Fruit fly (Drosophila melanogaster) whole organism, embryonic: ENCODE measurements around the gene Vps53.

Experiments
- Atf6 ChIP-seq: fragments of 200-800 bp; sonication (Bioruptor generic); IDR thresholded peaks from 2 replicates; pipeline ENCODE4 v1.3.6; 2022; ENCODE audit warnings: missing biosample characterization, missing genetic modification characterization
- C15 ChIP-seq: fragments of 200-800 bp; sonication (Bioruptor generic); IDR thresholded peaks from 3 replicates; pipeline ENCODE4 v1.3.6; 2022; ENCODE audit warnings: missing biosample characterization, missing genetic modification characterization
- CG10147 ChIP-seq: fragments of 200-800 bp; sonication (Bioruptor generic); optimal IDR thresholded peaks from 2 replicates; lab custom pipeline; 2019; ENCODE audit warnings: missing biosample characterization, mild to moderate bottlenecking, missing genetic modification characterization, moderate library complexity
- CG10209 ChIP-seq: fragments of 200-800 bp; sonication (Bioruptor generic); optimal IDR thresholded peaks from 3 replicates; lab custom pipeline; 2017; ENCODE audit warnings: missing biosample characterization, mild to moderate bottlenecking, missing genetic modification characterization, missing genetic modification reagents
- CG12942 ChIP-seq: fragments of 200-800 bp; sonication (Bioruptor generic); optimal IDR thresholded peaks from 3 replicates; lab custom pipeline; 2016; ENCODE audit warnings: missing biosample characterization, missing genetic modification characterization
- CG13775 ChIP-seq: fragments of 200-800 bp; sonication (Bioruptor generic); optimal IDR thresholded peaks from 3 replicates; lab custom pipeline; 2017; ENCODE audit warnings: missing biosample characterization, mild to moderate bottlenecking, missing genetic modification characterization
- CG15073 ChIP-seq: fragments of 200-800 bp; sonication (Bioruptor generic); optimal IDR thresholded peaks from 2 replicates; lab custom pipeline; 2016; ENCODE audit warnings: missing biosample characterization, missing genetic modification characterization
- CG17359 ChIP-seq: fragments of 200-800 bp; sonication (Bioruptor generic); optimal IDR thresholded peaks from 3 replicates; lab custom pipeline; 2018; ENCODE audit warnings: missing biosample characterization, mild to moderate bottlenecking, missing genetic modification characterization, moderate library complexity
- CG17829 ChIP-seq: fragments of 200-800 bp; optimal IDR thresholded peaks from 2 replicates; lab custom pipeline; 2019; ENCODE audit warnings: missing biosample characterization, mild to moderate bottlenecking, missing genetic modification characterization, moderate library complexity
- CG2120 ChIP-seq: fragments of 200-800 bp; sonication (Bioruptor generic); optimal IDR thresholded peaks from 3 replicates; lab custom pipeline; 2016; ENCODE audit warnings: missing biosample characterization, missing genetic modification characterization
- CG2199 ChIP-seq: fragments of 200-800 bp; sonication (Bioruptor generic); IDR thresholded peaks from 3 replicates; pipeline ENCODE4 v1.3.6; 2022; ENCODE audit warnings: missing biosample characterization, missing genetic modification characterization
- CG3163 ChIP-seq: fragments of 200-800 bp; sonication (Bioruptor generic); optimal IDR thresholded peaks from 3 replicates; lab custom pipeline; 2016; ENCODE audit warnings: missing biosample characterization, missing genetic modification characterization
- CG32767 ChIP-seq: fragments of 200-800 bp; sonication (Bioruptor generic); IDR thresholded peaks from 2 replicates; pipeline ENCODE4 v1.3.6; 2022; ENCODE audit warnings: missing biosample characterization, missing genetic modification characterization
- CG3407 ChIP-seq: fragments of 200-800 bp; sonication (Bioruptor generic); optimal IDR thresholded peaks from 2 replicates; lab custom pipeline; 2018; ENCODE audit warnings: missing biosample characterization, mild to moderate bottlenecking, missing genetic modification characterization
- CG3726 ChIP-seq: fragments of 200-800 bp; sonication (Bioruptor generic); IDR thresholded peaks from 3 replicates; pipeline ENCODE4, ENCODE4 v1.3.6; 2022; ENCODE audit warnings: missing biosample characterization, missing genetic modification characterization
- CG3995 ChIP-seq: fragments of 200-800 bp; sonication (Bioruptor generic); optimal IDR thresholded peaks from 3 replicates; lab custom pipeline; 2016; ENCODE audit warnings: missing biosample characterization, missing genetic modification characterization
- CG4404 ChIP-seq: fragments of 200-800 bp; sonication (Bioruptor generic); IDR thresholded peaks from 2 replicates; pipeline ENCODE4 v1.3.6; 2022; ENCODE audit warnings: missing biosample characterization, missing genetic modification characterization
- CG5180 ChIP-seq: fragments of 200-800 bp; sonication (Bioruptor generic); optimal IDR thresholded peaks from 3 replicates; lab custom pipeline; 2017; ENCODE audit warnings: missing biosample characterization, missing genetic modification characterization, mild to moderate bottlenecking, moderate library complexity, missing genetic modification reagents
- CG7987 ChIP-seq: fragments of 200-800 bp; sonication (Bioruptor generic); optimal IDR thresholded peaks from 2 replicates; lab custom pipeline; 2018; ENCODE audit warnings: missing biosample characterization, mild to moderate bottlenecking, missing genetic modification characterization, moderate library complexity
- Dp ChIP-seq: fragments of 200-800 bp; sonication (Bioruptor generic); optimal IDR thresholded peaks from 2 replicates; lab custom pipeline; 2018; ENCODE audit warnings: missing biosample characterization, mild to moderate bottlenecking, missing genetic modification characterization, moderate library complexity
- E2f1 ChIP-seq: fragments of 200-800 bp; sonication (Bioruptor generic); IDR thresholded peaks from 2 replicates; pipeline ENCODE4 v1.3.6; 2022; ENCODE audit warnings: missing biosample characterization, missing genetic modification characterization
- E2f2 ChIP-seq: fragments of 200-800 bp; sonication (Bioruptor generic); IDR thresholded peaks from 2 replicates; pipeline ENCODE4 v1.3.6; 2022; ENCODE audit warnings: missing biosample characterization, missing genetic modification characterization
- Hr3 ChIP-seq: fragments of 200-800 bp; sonication (Bioruptor generic); optimal IDR thresholded peaks from 3 replicates; lab custom pipeline; 2016; ENCODE audit warnings: missing biosample characterization, missing genetic modification characterization
- Lhr ChIP-seq: fragments of 200-800 bp; sonication (Bioruptor generic); optimal IDR thresholded peaks from 3 replicates; lab custom pipeline; 2017; ENCODE audit warnings: mild to moderate bottlenecking, missing biosample characterization, missing genetic modification reagents, missing genetic modification characterization
- MBD-R2 ChIP-seq: fragments of 200-800 bp; sonication (Bioruptor generic); IDR thresholded peaks from 2 replicates; pipeline ENCODE4 v1.3.6; 2022; ENCODE audit warnings: missing biosample characterization, missing genetic modification characterization
- Nf-YB ChIP-seq: fragments of 200-800 bp; sonication (Bioruptor generic); optimal IDR thresholded peaks from 3 replicates; lab custom pipeline; 2019; ENCODE audit warnings: missing biosample characterization, mild to moderate bottlenecking, missing genetic modification characterization, moderate library complexity
- Sox100B ChIP-seq: fragments of 200-800 bp; sonication (Bioruptor generic); optimal IDR thresholded peaks from 3 replicates; lab custom pipeline; 2018; ENCODE audit warnings: missing biosample characterization, mild to moderate bottlenecking, missing genetic modification characterization
- Xbp1 ChIP-seq: fragments of 200-800 bp; sonication (Bioruptor generic); optimal IDR thresholded peaks from 3 replicates; lab custom pipeline; 2016; ENCODE audit warnings: missing biosample characterization, mild to moderate bottlenecking, missing genetic modification characterization
- Xrp1 ChIP-seq: fragments of 200-800 bp; sonication (Bioruptor generic); IDR thresholded peaks from 2 replicates; pipeline ENCODE4 v1.3.6; 2022; ENCODE audit warnings: missing biosample characterization, missing genetic modification characterization
- abd-A ChIP-seq: fragments of 200-800 bp; sonication (Bioruptor generic); optimal IDR thresholded peaks from 3 replicates; lab custom pipeline; 2019; ENCODE audit warnings: missing biosample characterization, mild to moderate bottlenecking, missing genetic modification characterization, moderate library complexity
- chn ChIP-seq: fragments of 200-800 bp; sonication (Bioruptor generic); optimal IDR thresholded peaks from 2 replicates; lab custom pipeline; 2016; ENCODE audit warnings: missing biosample characterization, missing genetic modification characterization
- dysf ChIP-seq: fragments of 200-800 bp; sonication (Bioruptor generic); IDR thresholded peaks from 3 replicates; pipeline ENCODE4 v1.3.6; 2022; ENCODE audit warnings: missing biosample characterization, missing genetic modification characterization
- emc ChIP-seq: fragments of 200-800 bp; sonication (Bioruptor generic); optimal IDR thresholded peaks from 2 replicates; lab custom pipeline; 2016; ENCODE audit warnings: missing biosample characterization, missing genetic modification characterization
- fd102C ChIP-seq: fragments of 200-800 bp; sonication (Bioruptor generic); optimal IDR thresholded peaks from 2 replicates; lab custom pipeline; 2018; ENCODE audit warnings: missing biosample characterization, mild to moderate bottlenecking, missing genetic modification characterization, moderate library complexity
- gfzf ChIP-seq: fragments of 200-800 bp; sonication (Bioruptor generic); optimal IDR thresholded peaks from 2 replicates; lab custom pipeline; 2016; ENCODE audit warnings: missing biosample characterization, mild to moderate bottlenecking, missing genetic modification characterization, moderate library complexity
- hkb ChIP-seq, 2 experiments: fragments of 200-800 bp in 1 of 2; fragments of >200 bp in 1 of 2; sonication (Bioruptor generic) in 1 of 2; IDR thresholded peaks in 1 of 2; optimal IDR thresholded peaks in 1 of 2; 2 replicates each; pipeline versions ENCODE4 v1.3.6 to Lab custom; 2017 to 2022; ENCODE audit warnings: missing biosample characterization in 1 of 2, missing genetic modification characterization in 1 of 2
- insv ChIP-seq, 2 experiments: fragments of 200-800 bp; sonication (Bioruptor generic); optimal IDR thresholded peaks; 3 replicates each; lab custom pipeline; 2016 to 2018; ENCODE audit warnings: missing biosample characterization in 2 of 2, missing genetic modification characterization in 2 of 2
- ken ChIP-seq: fragments of 200-800 bp; sonication (Bioruptor generic); IDR thresholded peaks from 3 replicates; pipeline ENCODE4 v1.3.6; 2022; ENCODE audit warnings: missing biosample characterization, missing genetic modification characterization
- knrl ChIP-seq: fragments of 200-800 bp; sonication (Bioruptor generic); IDR thresholded peaks from 3 replicates; pipeline ENCODE4 v1.3.6; 2022; ENCODE audit warnings: missing biosample characterization, missing genetic modification characterization; ENCODE audit not compliant: partially characterized antibody
- lov ChIP-seq, 2 experiments: fragments of 200-800 bp in 1 of 2; fragments of >200 bp in 1 of 2; sonication (Bioruptor generic) in 1 of 2; IDR thresholded peaks in 1 of 2; optimal IDR thresholded peaks in 1 of 2; 2 replicates in 1 of 2; 3 replicates in 1 of 2; pipeline versions ENCODE4 v1.3.6 to Lab custom; 2017 to 2022; ENCODE audit warnings: missing biosample characterization in 1 of 2, missing genetic modification characterization in 1 of 2
- nerfin-1 ChIP-seq: fragments of 200-800 bp; sonication (Bioruptor generic); optimal IDR thresholded peaks from 3 replicates; lab custom pipeline; 2019; ENCODE audit warnings: missing biosample characterization, mild to moderate bottlenecking, missing genetic modification characterization, moderate library complexity
- oc ChIP-seq: fragments of 200-800 bp; sonication (Bioruptor generic); optimal IDR thresholded peaks from 2 replicates; lab custom pipeline; 2018; ENCODE audit warnings: missing biosample characterization, mild to moderate bottlenecking, missing genetic modification characterization, moderate library complexity
- p53 ChIP-seq: fragments of 200-800 bp; sonication (Bioruptor generic); optimal IDR thresholded peaks from 2 replicates; lab custom pipeline; 2016; ENCODE audit warnings: missing biosample characterization, missing genetic modification characterization
- pan ChIP-seq, 4 experiments: fragments of >200 bp in 3 of 4; fragments of 200-800 bp in 1 of 4; sonication (Bioruptor generic) in 1 of 4; optimal IDR thresholded peaks in 3 of 4; IDR thresholded peaks in 1 of 4; 2 replicates each; pipeline versions ENCODE4 v1.3.6 to Lab custom; 2017 to 2022; ENCODE audit warnings: missing biosample characterization in 2 of 4, missing genetic modification characterization in 2 of 4, mixed read lengths in 1 of 4
- pzg ChIP-seq: fragments of 200-800 bp; sonication (Bioruptor generic); optimal IDR thresholded peaks from 3 replicates; lab custom pipeline; 2018; ENCODE audit warnings: missing biosample characterization, mild to moderate bottlenecking, missing genetic modification characterization, moderate library complexity
- ro ChIP-seq: fragments of 200-800 bp; sonication (Bioruptor generic); IDR thresholded peaks from 2 replicates; pipeline ENCODE4 v1.3.6; 2022; ENCODE audit warnings: missing biosample characterization, missing genetic modification characterization
- sisA ChIP-seq: fragments of 200-800 bp; sonication (Bioruptor generic); IDR thresholded peaks from 2 replicates; pipeline ENCODE4 v1.3.6; 2022; ENCODE audit warnings: missing biosample characterization, missing genetic modification characterization
- slbo ChIP-seq: fragments of 200-800 bp; sonication (Bioruptor generic); IDR thresholded peaks from 2 replicates; pipeline ENCODE4 v1.3.6; 2022; ENCODE audit warnings: missing biosample characterization, missing genetic modification characterization
- trem ChIP-seq: fragments of 200-800 bp; optimal IDR thresholded peaks from 3 replicates; lab custom pipeline; 2019; ENCODE audit warnings: missing biosample characterization, mild to moderate bottlenecking, missing genetic modification characterization, moderate library complexity

Vps53 gene

dm6 chr2L:4345569-4346131, 40.2 kb downstream of the Vps53 start (continued):
- TF ChIP-seq CG5180 (GFP tag; lab: Kevin White, UChicago), result no peak
- no peak for TF ChIP-seq Hr3 (GFP tag; lab: Kevin White, UChicago)
- TF ChIP-seq oc (tag; lab: Kevin White, UChicago), result no peak
- no peak for TF ChIP-seq Atf6 (GFP tag; lab: Robert Waterston, UW)
- TF ChIP-seq E2f1 (GFP tag; lab: Robert Waterston, UW), result no peak
- TF ChIP-seq Lhr (GFP tag; lab: Kevin White, UChicago), result peak; percentile 77
- TF ChIP-seq CG3407 (GFP tag; lab: Kevin White, UChicago), result no peak
- no peak for TF ChIP-seq C15 (GFP tag; lab: Robert Waterston, UW)
- no peak for TF ChIP-seq p53 (GFP tag; lab: Kevin White, UChicago)
- TF ChIP-seq CG3163 (GFP tag; lab: Kevin White, UChicago), result no peak
- TF ChIP-seq CG17359, result no peak
- TF ChIP-seq CG2120 (GFP tag; lab: Kevin White, UChicago), result peak; percentile 9
- no peak for TF ChIP-seq dysf (GFP tag; lab: Robert Waterston, UW)
- no peak for TF ChIP-seq sisA (GFP tag; lab: Robert Waterston, UW)
- TF ChIP-seq CG32767 (GFP tag; lab: Robert Waterston, UW), result no peak
- TF ChIP-seq emc (GFP tag; lab: Kevin White, UChicago), result no peak
- TF ChIP-seq gfzf, result no peak
- TF ChIP-seq CG12942 (GFP tag; lab: Kevin White, UChicago), result no peak
- TF ChIP-seq CG17829 (tag; lab: Kevin White, UChicago), result no peak
- no peak for TF ChIP-seq nerfin-1
- TF ChIP-seq CG7987 (GFP tag; lab: Kevin White, UChicago), result peak; percentile 42
- TF ChIP-seq pzg (GFP tag; lab: Kevin White, UChicago), result peak; percentile 31
- TF ChIP-seq Xrp1 (GFP tag; lab: Robert Waterston, UW), result peak; percentile 31; the same call in 1 of the 2 replicates
- no peak for TF ChIP-seq ken (GFP tag; lab: Robert Waterston, UW)
- no peak for TF ChIP-seq lov (optimal IDR thresholded peaks at IDR 0.05; lab: Kevin White, UChicago)
- TF ChIP-seq lov (GFP tag; IDR thresholded peaks at IDR 0.05; lab: Robert Waterston, UW), result no peak
- peak; percentile 28 for TF ChIP-seq trem (tag; lab: Kevin White, UChicago)
- no peak for TF ChIP-seq MBD-R2 (GFP tag; lab: Robert Waterston, UW)
- no peak for TF ChIP-seq Nf-YB (GFP tag; lab: Kevin White, UChicago)
- TF ChIP-seq Sox100B (GFP tag; lab: Kevin White, UChicago), result no peak
- peak in 1 of 2 experiments; percentile 56 for TF ChIP-seq insv (GFP tag; optimal IDR thresholded peaks at IDR 0.05; lab: Kevin White, UChicago)
- no peak for TF ChIP-seq slbo (GFP tag; lab: Robert Waterston, UW)
- TF ChIP-seq hkb (optimal IDR thresholded peaks at IDR 0.05; lab: Kevin White, UChicago), result no peak
- TF ChIP-seq hkb (GFP tag; IDR thresholded peaks at IDR 0.05; lab: Robert Waterston, UW), result no peak
- peak; percentile 34; the same call in 1 of the 3 replicates for TF ChIP-seq knrl
- TF ChIP-seq CG15073 (GFP tag; lab: Kevin White, UChicago), result no peak
- no peak for TF ChIP-seq CG3995 (GFP tag; lab: Kevin White, UChicago)
- TF ChIP-seq Xbp1, result no peak
- peak; percentile 91 for TF ChIP-seq Dp (GFP tag; lab: Kevin White, UChicago)
- no peak for TF ChIP-seq CG13775 (GFP tag; lab: Kevin White, UChicago)
- no peak for TF ChIP-seq CG10147 (GFP tag; lab: Kevin White, UChicago)
- peak; percentile 47 for TF ChIP-seq fd102C (GFP tag; lab: Kevin White, UChicago)
- TF ChIP-seq chn (GFP tag; lab: Kevin White, UChicago), result no peak
- peak; percentile 17 for TF ChIP-seq abd-A (tag; lab: Kevin White, UChicago)
- no peak for TF ChIP-seq CG4404 (GFP tag; lab: Robert Waterston, UW)
- TF ChIP-seq pan (optimal IDR thresholded peaks at IDR 0.05; lab: Kevin White, UChicago), result no peak
- no peak for TF ChIP-seq pan (GFP tag; optimal IDR thresholded peaks at IDR 0.05 in 1 of 2, IDR thresholded peaks at IDR 0.05 in 1 of 2)
- TF ChIP-seq E2f2 (GFP tag; lab: Robert Waterston, UW), result peak; percentile 94
- no peak for TF ChIP-seq CG2199
- no peak for TF ChIP-seq ro (GFP tag; lab: Robert Waterston, UW)
- TF ChIP-seq CG10209 (GFP tag; lab: Kevin White, UChicago), result no peak
- no peak for TF ChIP-seq CG3726
